Fruit fly (Drosophila melanogaster): ENCODE results near the gene Cpr65Ax1.
"Not testable (repeated sequence)": the region's sequence is repeated elsewhere in the genome, so short reads cannot be mapped to it uniquely, and the experiment has no call there.

- TF ChIP-seq kay (GFP tag; ENCODE audit: borderline replicate concordance); CG33017 (tag; optimal IDR thresholded peaks at IDR 0.05): not testable (repeated sequence)
Measured at dm6 chr3L:6147887-6148286, at the start of gene Cpr65Ax1.
